Fruit fly (Drosophila melanogaster) whole organism, embryonic: Measurements from ENCODE around the gene CG13297.

Source experiments
- B-H2 ChIP-seq: fragments of 200-800 bp; sonication (Bioruptor generic); optimal IDR thresholded peaks from 2 replicates; lab custom pipeline; 2018; ENCODE audit warnings: missing biosample characterization, mild to moderate bottlenecking, missing genetic modification characterization
- CG10654 ChIP-seq: fragments of 200-800 bp; sonication (Bioruptor generic); optimal IDR thresholded peaks from 2 replicates; lab custom pipeline; 2016; ENCODE audit warnings: missing biosample characterization, missing genetic modification characterization
- CG11398 ChIP-seq: fragments of 200-800 bp; sonication (Bioruptor generic); optimal IDR thresholded peaks from 2 replicates; lab custom pipeline; 2016; ENCODE audit warnings: missing biosample characterization, missing genetic modification characterization
- CG12391 ChIP-seq: fragments of 200-800 bp; sonication (Bioruptor generic); optimal IDR thresholded peaks from 3 replicates; lab custom pipeline; 2018; ENCODE audit warnings: missing biosample characterization, mild to moderate bottlenecking, missing genetic modification characterization, moderate library complexity
- CG13123 ChIP-seq: fragments of 200-800 bp; sonication (Bioruptor generic); optimal IDR thresholded peaks from 2 replicates; lab custom pipeline; 2016; ENCODE audit warnings: missing biosample characterization, missing genetic modification characterization
- CG2116 ChIP-seq: fragments of 200-800 bp; sonication (Bioruptor generic); optimal IDR thresholded peaks from 3 replicates; lab custom pipeline; 2018; ENCODE audit warnings: missing biosample characterization, mild to moderate bottlenecking, missing genetic modification characterization
- CG2875 ChIP-seq: fragments of 200-800 bp; sonication (Bioruptor generic); optimal IDR thresholded peaks from 2 replicates; lab custom pipeline; 2017; ENCODE audit warnings: missing biosample characterization, mild to moderate bottlenecking, missing genetic modification characterization, missing genetic modification reagents
- CG30020 ChIP-seq: fragments of 200-800 bp; optimal IDR thresholded peaks from 2 replicates; lab custom pipeline; 2019; ENCODE audit warnings: missing biosample characterization, mild to moderate bottlenecking, missing genetic modification characterization, moderate library complexity
- CG34376 ChIP-seq: fragments of 200-800 bp; sonication (Bioruptor generic); optimal IDR thresholded peaks from 2 replicates; lab custom pipeline; 2018; ENCODE audit warnings: missing biosample characterization, mild to moderate bottlenecking, missing genetic modification characterization
- CG4328 ChIP-seq: fragments of 200-800 bp; sonication (Bioruptor generic); optimal IDR thresholded peaks from 3 replicates; lab custom pipeline; 2017; ENCODE audit warnings: missing biosample characterization, missing genetic modification reagents, missing genetic modification characterization
- CG4404 ChIP-seq: fragments of 200-800 bp; sonication (Bioruptor generic); IDR thresholded peaks from 2 replicates; pipeline ENCODE4 v1.3.6; 2022; ENCODE audit warnings: missing biosample characterization, missing genetic modification characterization
- CG7786 ChIP-seq: fragments of 200-800 bp; sonication (Bioruptor generic); optimal IDR thresholded peaks from 2 replicates; lab custom pipeline; 2016; ENCODE audit warnings: missing biosample characterization, missing genetic modification characterization
- CG7963 ChIP-seq: fragments of 200-800 bp; sonication (Bioruptor generic); IDR thresholded peaks from 3 replicates; pipeline ENCODE4 v1.3.6; 2022; ENCODE audit warnings: missing biosample characterization, missing genetic modification characterization; ENCODE audit not compliant: partially characterized antibody
- CkIIα-i1 ChIP-seq: fragments of 200-800 bp; sonication (Bioruptor generic); IDR thresholded peaks from 2 replicates; pipeline ENCODE4 v1.3.6; 2022; ENCODE audit warnings: missing biosample characterization, missing genetic modification characterization
- Dp ChIP-seq: fragments of 200-800 bp; sonication (Bioruptor generic); optimal IDR thresholded peaks from 2 replicates; lab custom pipeline; 2018; ENCODE audit warnings: missing biosample characterization, mild to moderate bottlenecking, missing genetic modification characterization, moderate library complexity
- Eip74EF ChIP-seq, 2 experiments: fragments of 200-800 bp in 1 of 2; fragments of >200 bp in 1 of 2; sonication (Bioruptor generic) in 1 of 2; optimal IDR thresholded peaks; 2 replicates each; lab custom pipeline; 2017 to 2019; ENCODE audit warnings: missing biosample characterization in 2 of 2, missing genetic modification characterization in 2 of 2, mild to moderate bottlenecking in 1 of 2, moderate library complexity in 1 of 2
- Hand ChIP-seq: fragments of 200-800 bp; sonication (Bioruptor generic); optimal IDR thresholded peaks from 2 replicates; lab custom pipeline; 2017; ENCODE audit warnings: mild to moderate bottlenecking, missing biosample characterization, missing genetic modification reagents, missing genetic modification characterization
- Hmx ChIP-seq: fragments of 200-800 bp; sonication (Bioruptor generic); optimal IDR thresholded peaks from 2 replicates; lab custom pipeline; 2016; ENCODE audit warnings: missing biosample characterization, missing genetic modification characterization
- MESR4 ChIP-seq: fragments of 200-800 bp; sonication (Bioruptor generic); optimal IDR thresholded peaks from 2 replicates; lab custom pipeline; 2018; ENCODE audit warnings: missing biosample characterization, mild to moderate bottlenecking, missing genetic modification characterization, moderate library complexity
- Meics ChIP-seq: fragments of 200-800 bp; sonication (Bioruptor generic); optimal IDR thresholded peaks from 2 replicates; lab custom pipeline; 2017; ENCODE audit warnings: missing biosample characterization, mild to moderate bottlenecking, missing genetic modification characterization
- NC2β ChIP-seq: fragments of 200-800 bp; sonication (Bioruptor generic); optimal IDR thresholded peaks from 2 replicates; lab custom pipeline; 2016; ENCODE audit warnings: missing biosample characterization, missing genetic modification characterization
- Neu2 ChIP-seq: fragments of 200-800 bp; sonication (Bioruptor generic); optimal IDR thresholded peaks from 3 replicates; lab custom pipeline; 2016; ENCODE audit warnings: missing biosample characterization, missing genetic modification characterization, borderline replicate concordance
- Nf-YB ChIP-seq: fragments of 200-800 bp; sonication (Bioruptor generic); optimal IDR thresholded peaks from 3 replicates; lab custom pipeline; 2019; ENCODE audit warnings: missing biosample characterization, mild to moderate bottlenecking, missing genetic modification characterization, moderate library complexity
- Oaz ChIP-seq: fragments of 200-800 bp; sonication (Bioruptor generic); IDR thresholded peaks from 2 replicates; pipeline ENCODE4 v1.3.6; 2022; ENCODE audit warnings: missing biosample characterization, missing genetic modification characterization
- Oli ChIP-seq: fragments of 200-800 bp; sonication (Bioruptor generic); optimal IDR thresholded peaks from 2 replicates; lab custom pipeline; 2018; ENCODE audit warnings: missing biosample characterization, mild to moderate bottlenecking, missing genetic modification characterization, moderate library complexity
- Optix ChIP-seq: fragments of 200-800 bp; sonication (Bioruptor generic); IDR thresholded peaks from 3 replicates; pipeline ENCODE4 v1.3.6; 2022; ENCODE audit warnings: missing biosample characterization, missing genetic modification characterization
- Sox100B ChIP-seq: fragments of 200-800 bp; sonication (Bioruptor generic); optimal IDR thresholded peaks from 3 replicates; lab custom pipeline; 2018; ENCODE audit warnings: missing biosample characterization, mild to moderate bottlenecking, missing genetic modification characterization
- Xrp1 ChIP-seq: fragments of 200-800 bp; sonication (Bioruptor generic); IDR thresholded peaks from 2 replicates; pipeline ENCODE4 v1.3.6; 2022; ENCODE audit warnings: missing biosample characterization, missing genetic modification characterization
- abd-A ChIP-seq: fragments of 200-800 bp; sonication (Bioruptor generic); optimal IDR thresholded peaks from 3 replicates; lab custom pipeline; 2019; ENCODE audit warnings: missing biosample characterization, mild to moderate bottlenecking, missing genetic modification characterization, moderate library complexity
- chm ChIP-seq: fragments of 200-800 bp; sonication (Bioruptor generic); IDR thresholded peaks from 2 replicates; pipeline ENCODE4 v1.3.6; 2022; ENCODE audit warnings: missing biosample characterization, missing genetic modification characterization
- ci ChIP-seq: fragments of 200-800 bp; sonication (Bioruptor generic); IDR thresholded peaks from 3 replicates; pipeline ENCODE4 v1.3.6; 2022; ENCODE audit warnings: missing biosample characterization, missing genetic modification characterization
- dan ChIP-seq: fragments of 200-800 bp; sonication (Bioruptor generic); IDR thresholded peaks from 2 replicates; pipeline ENCODE4 v1.3.6; 2022; ENCODE audit warnings: missing biosample characterization, missing genetic modification characterization
- disco-r ChIP-seq: fragments of 200-800 bp; sonication (Bioruptor generic); optimal IDR thresholded peaks from 2 replicates; lab custom pipeline; 2016; ENCODE audit warnings: missing biosample characterization, missing genetic modification characterization
- dmrt99B ChIP-seq: fragments of 200-800 bp; sonication (Bioruptor generic); optimal IDR thresholded peaks from 2 replicates; lab custom pipeline; 2018; ENCODE audit warnings: missing biosample characterization, mild to moderate bottlenecking, missing genetic modification characterization, moderate library complexity
- emc ChIP-seq: fragments of 200-800 bp; sonication (Bioruptor generic); optimal IDR thresholded peaks from 2 replicates; lab custom pipeline; 2016; ENCODE audit warnings: missing biosample characterization, missing genetic modification characterization
- grau ChIP-seq: fragments of 200-800 bp; optimal IDR thresholded peaks from 3 replicates; lab custom pipeline; 2019; ENCODE audit warnings: missing biosample characterization, mild to moderate bottlenecking, missing genetic modification characterization, moderate library complexity
- hb ChIP-seq: fragments of 200-800 bp; sonication (Bioruptor generic); IDR thresholded peaks from 3 replicates; pipeline ENCODE4 v1.3.6; 2022; ENCODE audit warnings: missing biosample characterization, missing genetic modification characterization; ENCODE audit not compliant: partially characterized antibody
- insv ChIP-seq, 2 experiments: fragments of 200-800 bp; sonication (Bioruptor generic); optimal IDR thresholded peaks; 3 replicates each; lab custom pipeline; 2016 to 2018; ENCODE audit warnings: missing biosample characterization in 2 of 2, missing genetic modification characterization in 2 of 2
- luna ChIP-seq: fragments of 200-800 bp; sonication (Bioruptor generic); optimal IDR thresholded peaks from 2 replicates; lab custom pipeline; 2016; ENCODE audit warnings: missing biosample characterization, missing genetic modification characterization
- nau ChIP-seq: fragments of 200-800 bp; sonication (Bioruptor generic); optimal IDR thresholded peaks from 3 replicates; lab custom pipeline; 2017; ENCODE audit warnings: missing biosample characterization, mild to moderate bottlenecking, missing genetic modification characterization, missing genetic modification reagents
- nom ChIP-seq: fragments of 200-800 bp; sonication (Bioruptor generic); optimal IDR thresholded peaks from 2 replicates; lab custom pipeline; 2017; ENCODE audit warnings: missing biosample characterization, missing genetic modification characterization, mild to moderate bottlenecking, moderate library complexity, missing genetic modification reagents
- odd ChIP-seq: fragments of 200-800 bp; sonication (Bioruptor generic); optimal IDR thresholded peaks from 2 replicates; lab custom pipeline; 2017; ENCODE audit warnings: missing biosample characterization, mild to moderate bottlenecking, missing genetic modification characterization
- pita ChIP-seq: fragments of 200-800 bp; sonication (Bioruptor generic); optimal IDR thresholded peaks from 2 replicates; lab custom pipeline; 2017; ENCODE audit warnings: missing biosample characterization, mild to moderate bottlenecking, missing genetic modification characterization
- ranshi ChIP-seq: fragments of 200-800 bp; sonication (Bioruptor generic); IDR thresholded peaks from 2 replicates; pipeline ENCODE4 v1.3.6; 2022; ENCODE audit warnings: missing biosample characterization, missing genetic modification characterization
- sens-2 ChIP-seq: fragments of 200-800 bp; sonication (Bioruptor generic); IDR thresholded peaks from 2 replicates; pipeline ENCODE4 v1.3.6; 2022; ENCODE audit warnings: missing biosample characterization, missing genetic modification characterization
- slbo ChIP-seq: fragments of 200-800 bp; sonication (Bioruptor generic); IDR thresholded peaks from 2 replicates; pipeline ENCODE4 v1.3.6; 2022; ENCODE audit warnings: missing biosample characterization, missing genetic modification characterization
- so ChIP-seq: fragments of 200-800 bp; sonication (Bioruptor generic); IDR thresholded peaks from 3 replicates; pipeline ENCODE4 v1.3.6; 2022; ENCODE audit warnings: missing biosample characterization, missing genetic modification characterization
- tgo ChIP-seq: fragments of 200-800 bp; sonication (Bioruptor generic); IDR thresholded peaks from 3 replicates; pipeline ENCODE4 v1.3.6; 2022; ENCODE audit warnings: missing biosample characterization, missing genetic modification characterization
- vnd ChIP-seq: fragments of 200-800 bp; sonication (Bioruptor generic); IDR thresholded peaks from 3 replicates; pipeline ENCODE4 v1.3.6; 2022; ENCODE audit warnings: missing biosample characterization, missing genetic modification characterization; ENCODE audit not compliant: partially characterized antibody
- z ChIP-seq: fragments of 200-800 bp; sonication (Bioruptor generic); IDR thresholded peaks from 3 replicates; pipeline ENCODE4 v1.3.6; 2022; ENCODE audit warnings: missing biosample characterization, missing genetic modification characterization
- zen ChIP-seq: fragments of 200-800 bp; sonication (Bioruptor generic); optimal IDR thresholded peaks from 3 replicates; lab custom pipeline; 2018; ENCODE audit warnings: missing biosample characterization, mild to moderate bottlenecking, missing genetic modification characterization, moderate library complexity

The CG13297 gene

DNA sequence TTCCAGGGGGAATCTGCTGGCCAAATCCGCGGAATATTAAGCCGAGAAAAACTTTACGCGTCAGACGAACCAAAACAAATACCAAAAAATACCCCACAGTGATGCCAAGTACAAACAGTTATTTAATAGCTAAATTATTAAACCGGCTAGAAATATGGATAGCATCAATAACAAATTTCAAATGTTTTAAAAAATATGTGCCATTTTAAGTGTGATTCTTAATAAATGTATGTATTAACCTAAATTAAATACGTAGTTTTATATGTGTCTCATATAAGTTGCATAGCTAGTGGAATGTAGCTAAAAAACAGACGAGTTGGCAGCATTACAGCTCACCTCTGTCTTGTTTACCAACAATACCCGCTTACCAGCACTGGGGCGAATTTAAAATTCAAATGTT is 24.6 kb upstream of the CG13297 start, which contains the start of gene CG10274 (continued):
- TF ChIP-seq zen (tag; lab: Kevin White, UChicago) (peak; percentile 81), Xrp1 (GFP tag; lab: Robert Waterston, UW) (peak; percentile 82), luna (GFP tag; lab: Kevin White, UChicago) (peak; percentile 65), NC2β (GFP tag; lab: Kevin White, UChicago) (peak; percentile 23), CG7786 (GFP tag; lab: Kevin White, UChicago) (peak; percentile 71), pita (no peak), CG13123 (GFP tag; lab: Kevin White, UChicago) (peak; percentile 36), CG34376 (GFP tag; lab: Kevin White, UChicago) (peak; percentile 41), Eip74EF (GFP tag; optimal IDR thresholded peaks at IDR 0.05; lab: Kevin White, UChicago) (no peak), Oaz (GFP tag; lab: Robert Waterston, UW) (no peak), tgo (GFP tag; lab: Robert Waterston, UW) (peak; percentile 77), dan (GFP tag; lab: Robert Waterston, UW) (no peak), Hmx (no peak), vnd (GFP tag; lab: Robert Waterston, UW) (no peak), chm (no peak), odd (GFP tag; lab: Kevin White, UChicago) (no peak), Dp (GFP tag; lab: Kevin White, UChicago) (peak; percentile 75), CG10654 (GFP tag; lab: Kevin White, UChicago) (peak; percentile 68), B-H2 (GFP tag; lab: Kevin White, UChicago) (no peak), emc (GFP tag; lab: Kevin White, UChicago) (peak; percentile 47), abd-A (no peak), grau (tag; lab: Kevin White, UChicago) (peak; percentile 83), CG4328 (peak; percentile 50), CG2875 (no peak), hb (GFP tag; lab: Robert Waterston, UW) (no peak), CG11398 (GFP tag; lab: Kevin White, UChicago) (no peak), disco-r (GFP tag; lab: Kevin White, UChicago) (no peak), sens-2 (GFP tag; lab: Robert Waterston, UW) (no peak), Meics (GFP tag; lab: Kevin White, UChicago) (no peak), dmrt99B (tag; lab: Kevin White, UChicago) (no peak), Sox100B (GFP tag; lab: Kevin White, UChicago) (no peak), Hand (no peak), CG4404 (peak; percentile 71), nom (GFP tag; lab: Kevin White, UChicago) (no peak), CkIIα-i1 (GFP tag; lab: Robert Waterston, UW) (no peak), ci (GFP tag; lab: Robert Waterston, UW) (peak; percentile 35; the same call in 1 of the 3 replicates), ranshi (peak; percentile 61; the same call in 1 of the 2 replicates), CG7963 (no peak), so (GFP tag; lab: Robert Waterston, UW) (0 out of 3 replicates have a peak, but pooled peaks have one; percentile 13), nau (GFP tag; lab: Kevin White, UChicago) (no peak), Oli (peak; percentile 68), slbo (peak; percentile 84), CG30020 (peak; percentile 79), CG2116 (peak; percentile 77), Optix (GFP tag; lab: Robert Waterston, UW) (no peak), z (no peak), insv (GFP tag; optimal IDR thresholded peaks at IDR 0.05; lab: Kevin White, UChicago) (peak in 1 of 2 experiments; percentile 31), MESR4 (GFP tag; lab: Kevin White, UChicago) (no peak), CG12391 (peak; percentile 89), Nf-YB (GFP tag; lab: Kevin White, UChicago) (peak; percentile 46), Neu2 (no peak)
